Worm (Caenorhabditis elegans): ENCODE results near the gene F49C5.11.

Gene F49C5.11

ce11 chrII:12544533-12544932, 11.1 kb upstream of the F49C5.11 start, which contains the start of gene F49C5.9:
Gene F49C5.9 (minus strand): TSS chrII:12544633.
- no peak for TF ChIP-seq unc-62 (GFP tag; optimal IDR thresholded peaks at IDR 0.05)

ce11 chrII:12546413-12546812, 9.3 kb upstream of the F49C5.11 start, which contains the start of the genes F49C5.5 and F49C5.10:
Gene F49C5.5 (minus strand): TSS chrII:12546513.
Gene F49C5.10 (plus strand): TSS chrII:12546756.
- no peak for TF ChIP-seq unc-62 (GFP tag; optimal IDR thresholded peaks at IDR 0.05)

ce11 chrII:12547547-12547946, 8.1 kb upstream of the F49C5.11 start, which contains the start of gene F49C5.16:
Gene F49C5.16 (plus strand): TSS chrII:12547847.
- TF ChIP-seq unc-62 (GFP tag; optimal IDR thresholded peaks at IDR 0.05) = no peak

ce11 chrII:12549613-12550012, 6.1 kb upstream of the F49C5.11 start:
- no peak for TF ChIP-seq unc-62 (GFP tag; optimal IDR thresholded peaks at IDR 0.05)

- no peak for TF ChIP-seq unc-62 (GFP tag; optimal IDR thresholded peaks at IDR 0.05)
These were observed 4.7 kb upstream of the F49C5.11 start for ce11 chrII:12550940-12551339.

- no peak for TF ChIP-seq unc-62 (GFP tag; optimal IDR thresholded peaks at IDR 0.05)
These were observed 4.5 kb downstream of the F49C5.11 start, which contains the start of gene F49C5.12 for ce11 chrII:12560210-12560609. Gene F49C5.12 (minus strand): TSS chrII:12560310.

- TF ChIP-seq unc-62 (GFP tag; optimal IDR thresholded peaks at IDR 0.05) = no peak
These were observed 10.2 kb downstream of the F49C5.11 start, which contains the start of gene F49C5.7 for ce11 chrII:12565851-12566250. Gene F49C5.7 (plus strand): TSS chrII:12566151.

- TF ChIP-seq unc-62 (GFP tag; optimal IDR thresholded peaks at IDR 0.05) = no peak
These were observed 14.8 kb downstream of the F49C5.11 start, which contains the start of gene Y38E10A.1 for ce11 chrII:12570523-12570922. Gene Y38E10A.1 (minus strand): TSS chrII:12570623.

ce11 chrII:12572760-12573159, 17.1 kb downstream of the F49C5.11 start, which contains the start of gene Y38E10A.35:
Gene Y38E10A.35 (minus strand): TSS chrII:12572860.
- no peak for TF ChIP-seq unc-62 (GFP tag; optimal IDR thresholded peaks at IDR 0.05)

- no peak for TF ChIP-seq unc-62 (GFP tag; optimal IDR thresholded peaks at IDR 0.05)
These were observed 17.9 kb downstream of the F49C5.11 start, which contains the start of gene Y38E10A.2 for ce11 chrII:12573541-12573940. Gene Y38E10A.2 (minus strand): TSS chrII:12573641.

- no peak for TF ChIP-seq unc-62 (GFP tag; optimal IDR thresholded peaks at IDR 0.05)
These were observed 19.0 kb downstream of the F49C5.11 start, which contains the start of gene Y38E10A.3 for ce11 chrII:12574668-12575067. Gene Y38E10A.3 (minus strand): TSS chrII:12574768.

- TF ChIP-seq unc-62 (GFP tag; optimal IDR thresholded peaks at IDR 0.05) = no peak
These were observed 22.1 kb downstream of the F49C5.11 start, which contains the start of gene clec-8 for ce11 chrII:12577754-12578153. Gene clec-8 (minus strand): TSS chrII:12578061.

- no peak for TF ChIP-seq unc-62 (GFP tag; optimal IDR thresholded peaks at IDR 0.05)
These were observed 25.3 kb downstream of the F49C5.11 start, which contains the start of gene clec-4 for ce11 chrII:12580952-12581351. Gene clec-4 (minus strand): TSS chrII:12581113.

- no peak for TF ChIP-seq unc-62 (GFP tag; optimal IDR thresholded peaks at IDR 0.05)
These were observed 48.3 kb downstream of the F49C5.11 start, which contains the start of the genes ceh-100 and lips-15 for ce11 chrII:12603667-12604621. Gene ceh-100 (minus strand): TSS chrII:12603680. Gene lips-15 (plus strand): TSS chrII:12604386.

- no peak for TF ChIP-seq unc-62 (GFP tag; optimal IDR thresholded peaks at IDR 0.05)
These were observed 50.4 kb downstream of the F49C5.11 start for ce11 chrII:12606108-12606507.

Measured in whole organism, dauer.